Fruit fly (Drosophila melanogaster) whole organism, prepupa: ENCODE data around the gene CG5882.

Experiments
- CG10669 ChIP-seq: fragments of 200-800 bp; sonication (Bioruptor generic); optimal IDR thresholded peaks from 3 replicates; lab custom pipeline; 2018; ENCODE audit warnings: missing biosample characterization, mild to moderate bottlenecking, missing genetic modification characterization, moderate library complexity
- CG11902 ChIP-seq: fragments of 200-800 bp; sonication (Bioruptor generic); optimal IDR thresholded peaks from 3 replicates; lab custom pipeline; 2016; ENCODE audit warnings: missing biosample characterization, missing genetic modification characterization
- CG1621 ChIP-seq: fragments of 200-800 bp; sonication (Bioruptor generic); optimal IDR thresholded peaks from 3 replicates; lab custom pipeline; 2018; ENCODE audit warnings: missing biosample characterization, mild to moderate bottlenecking, missing genetic modification characterization
- CG6163 ChIP-seq: fragments of 200-800 bp; sonication (Bioruptor generic); IDR thresholded peaks from 3 replicates; pipeline ENCODE4 v1.3.6; 2022; ENCODE audit warnings: missing biosample characterization, missing genetic modification characterization
- CG6276 ChIP-seq: fragments of 200-800 bp; sonication (Bioruptor generic); optimal IDR thresholded peaks from 2 replicates; lab custom pipeline; 2017; ENCODE audit warnings: missing biosample characterization, mild to moderate bottlenecking, missing genetic modification characterization
- CG6854 ChIP-seq: fragments of 200-800 bp; sonication (Bioruptor generic); optimal IDR thresholded peaks from 2 replicates; lab custom pipeline; 2017; ENCODE audit warnings: missing biosample characterization, mild to moderate bottlenecking, missing genetic modification characterization
- CG7368 ChIP-seq: fragments of 200-800 bp; sonication (Bioruptor generic); optimal IDR thresholded peaks from 3 replicates; lab custom pipeline; 2016; ENCODE audit warnings: missing biosample characterization, missing genetic modification characterization
- Smox ChIP-seq: fragments of 200-800 bp; sonication (Bioruptor generic); optimal IDR thresholded peaks from 3 replicates; lab custom pipeline; 2016; ENCODE audit warnings: missing biosample characterization, missing genetic modification characterization
- acj6 ChIP-seq: fragments of 200-800 bp; sonication (Bioruptor generic); optimal IDR thresholded peaks from 3 replicates; lab custom pipeline; 2016; ENCODE audit warnings: missing biosample characterization, missing genetic modification characterization
- svp ChIP-seq: fragments of 200-800 bp; sonication (Bioruptor generic); peaks from one replicate; lab custom pipeline; 2016; ENCODE audit warnings: missing biosample characterization, missing genetic modification characterization

DNA sequence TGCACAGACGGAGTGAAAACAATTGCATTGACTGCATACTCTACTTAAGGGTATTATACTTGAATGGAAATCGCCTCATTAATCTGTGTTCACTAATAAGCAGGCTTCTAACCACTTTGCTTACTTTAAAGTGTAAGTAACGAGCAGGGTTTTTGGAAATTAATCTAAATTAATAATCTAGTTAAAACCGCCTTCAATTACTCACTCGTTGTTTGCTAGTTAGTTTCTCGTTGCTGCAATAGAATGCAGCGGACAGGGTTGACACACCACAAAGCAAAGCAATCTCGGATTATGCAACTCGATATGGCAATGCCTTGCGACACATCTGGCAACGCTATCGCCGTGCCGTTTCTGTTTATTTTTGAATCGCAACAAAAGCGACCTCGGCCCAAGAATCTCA, 21.5 kb downstream of the CG5882 start:
- peak; percentile 68 for TF ChIP-seq Smox (GFP tag; lab: Kevin White, UChicago)
- peak; percentile 51 for TF ChIP-seq CG7368 (GFP tag; lab: Kevin White, UChicago)
- peak; percentile 15 for TF ChIP-seq CG1621 (tag; lab: Kevin White, UChicago)
- peak; percentile 26 for TF ChIP-seq CG6276 (GFP tag; lab: Kevin White, UChicago)
- peak; percentile 62 for TF ChIP-seq acj6 (GFP tag; lab: Kevin White, UChicago)
- TF ChIP-seq CG11902 = peak; percentile 72
- TF ChIP-seq CG10669 = peak; percentile 68
- peak; percentile 21 for TF ChIP-seq CG6854 (GFP tag; lab: Kevin White, UChicago)
- peak; percentile 38; the same call in 1 of the 3 replicates for TF ChIP-seq CG6163 (GFP tag; lab: Robert Waterston, UW)
- peak; percentile 88 for TF ChIP-seq svp (GFP tag; lab: Kevin White, UChicago)
